Worm (Caenorhabditis elegans): ENCODE results near the gene F36G9.15.

Gene F36G9.15

DNA sequence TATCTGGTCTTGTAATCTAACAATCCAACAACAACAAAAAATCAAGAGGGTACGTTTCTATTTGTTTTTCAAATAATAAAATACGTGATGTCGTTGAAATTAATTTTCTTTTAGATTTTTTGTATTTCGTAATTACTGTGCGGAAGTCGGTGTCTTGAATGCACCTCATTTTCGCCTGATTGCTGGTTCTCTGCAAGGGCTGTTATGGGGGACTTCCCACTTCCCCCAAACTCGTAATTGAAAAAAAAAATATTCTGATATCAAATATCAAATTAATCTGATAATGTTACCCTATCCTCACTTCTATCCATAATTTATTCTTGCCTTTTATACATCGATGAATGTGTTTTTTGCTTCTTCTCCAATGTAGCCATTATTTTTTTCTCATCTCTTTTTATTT lies at the start of gene F36G9.15:
F36G9.15 (minus strand) TSS at position 101 of the 400 bp plus-strand sequence.
- no peak for TF ChIP-seq unc-62 (GFP tag; optimal IDR thresholded peaks at IDR 0.05)

DNA sequence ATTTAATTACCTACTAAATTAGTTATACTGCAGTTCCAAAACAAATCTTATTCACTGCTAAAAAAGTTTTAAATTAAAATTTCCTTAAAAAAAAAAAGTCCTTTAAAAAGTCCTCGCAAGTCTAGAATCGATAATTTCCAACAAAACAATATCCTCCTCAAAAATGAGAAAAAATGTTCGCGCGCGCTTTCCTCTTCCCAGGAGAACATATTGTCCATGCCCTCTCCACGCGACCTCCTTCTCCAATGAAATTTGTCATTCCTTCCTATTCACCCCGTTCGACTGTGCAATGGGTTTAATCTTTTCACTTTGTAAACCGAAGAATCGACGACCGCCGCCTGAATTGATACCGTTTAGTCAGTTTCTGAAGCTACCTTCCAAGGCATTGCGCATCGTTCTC lies 48.2 kb upstream of the F36G9.15 start, which contains the start of gene T10C6.10:
T10C6.10 (plus strand) TSS at position 248 of the 400 bp plus-strand sequence.
- no peak for TF ChIP-seq unc-62 (GFP tag; optimal IDR thresholded peaks at IDR 0.05)

DNA sequence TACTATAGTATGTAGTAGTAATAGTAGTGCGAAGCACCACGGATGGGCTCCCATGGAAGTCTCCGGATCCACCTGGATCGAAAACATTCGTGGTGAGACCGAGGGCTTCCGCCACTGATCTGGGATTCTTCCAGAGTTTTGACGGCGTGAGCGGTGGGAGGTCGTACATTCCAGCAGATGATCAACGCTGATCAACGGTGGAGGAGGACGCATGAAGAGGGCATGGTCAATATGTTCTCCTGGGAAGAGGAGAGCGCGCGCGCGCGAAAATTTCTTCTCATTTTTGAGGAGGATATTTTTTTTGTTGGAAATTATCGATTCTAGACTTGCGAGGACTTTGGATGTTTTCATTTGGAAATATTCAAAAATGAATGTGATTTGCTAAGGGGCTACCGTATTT lies 45.5 kb upstream of the F36G9.15 start:
- no peak for TF ChIP-seq unc-62 (GFP tag; optimal IDR thresholded peaks at IDR 0.05)

DNA sequence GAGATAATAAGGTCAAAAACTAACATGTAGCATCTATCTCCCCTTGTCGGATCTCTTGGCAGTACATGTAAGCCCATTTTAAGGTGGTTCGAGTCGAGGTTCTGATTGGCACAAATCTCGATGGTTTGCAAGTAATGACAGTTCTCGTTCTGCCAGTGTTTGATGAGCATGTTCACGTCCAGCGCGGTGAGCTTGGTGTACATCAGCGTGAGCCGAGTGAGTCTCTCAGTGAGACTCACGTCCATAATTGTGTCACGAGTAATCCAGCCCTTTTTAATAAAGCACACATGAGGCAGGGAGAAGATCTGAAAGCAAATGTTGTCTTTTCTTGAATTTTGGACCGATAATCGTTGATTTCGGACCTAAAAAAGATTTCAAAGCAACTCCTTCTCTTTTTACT lies 44.8 kb upstream of the F36G9.15 start, which contains the start of gene T10C6.16:
T10C6.16 (minus strand) TSS at position 245 of the 400 bp plus-strand sequence.
- no peak for TF ChIP-seq unc-62 (GFP tag; optimal IDR thresholded peaks at IDR 0.05)

DNA sequence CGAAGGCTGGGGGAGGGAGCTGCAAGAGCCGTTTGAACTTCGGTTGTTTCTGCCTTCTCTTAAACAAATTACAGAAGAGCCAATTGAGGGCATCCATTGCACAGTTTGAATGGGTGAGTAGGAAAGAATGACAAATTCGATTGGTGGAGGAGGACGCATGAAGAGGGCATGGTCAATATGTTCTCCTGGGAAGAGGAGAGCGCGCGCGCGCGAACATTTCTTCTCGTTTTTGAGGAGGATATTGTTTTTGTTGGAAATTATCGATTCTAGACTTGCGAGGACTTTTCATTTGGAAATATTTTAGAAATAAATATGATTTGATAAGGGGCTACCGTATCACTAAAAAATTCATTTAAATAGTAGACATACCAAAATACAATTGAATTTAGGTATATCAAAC lies 43.6 kb upstream of the F36G9.15 start, which contains the start of gene T10C6.7:
T10C6.7 (minus strand) TSS at position 143 of the 400 bp plus-strand sequence.
- TF ChIP-seq unc-62 (GFP tag; optimal IDR thresholded peaks at IDR 0.05): no peak

DNA sequence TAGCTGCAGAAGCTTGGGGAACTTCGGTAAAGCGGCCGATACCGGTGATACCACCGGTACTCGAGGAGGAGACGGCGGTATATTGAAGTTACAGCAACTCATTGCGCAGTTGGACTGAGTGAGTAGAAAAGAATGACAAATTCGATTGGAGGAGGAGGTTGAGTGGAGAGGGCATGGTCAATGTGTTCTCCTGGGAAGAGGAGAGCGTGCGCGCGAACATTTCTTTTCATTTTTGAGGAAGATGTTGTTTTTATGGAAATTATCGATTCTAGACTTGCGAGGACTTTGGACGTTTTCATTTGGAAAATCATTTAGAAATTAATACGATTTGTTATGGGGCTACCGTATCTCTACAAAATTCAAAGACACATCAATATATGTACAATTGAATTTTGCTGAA lies 41.3 kb upstream of the F36G9.15 start:
- TF ChIP-seq unc-62 (GFP tag; optimal IDR thresholded peaks at IDR 0.05): no peak

DNA sequence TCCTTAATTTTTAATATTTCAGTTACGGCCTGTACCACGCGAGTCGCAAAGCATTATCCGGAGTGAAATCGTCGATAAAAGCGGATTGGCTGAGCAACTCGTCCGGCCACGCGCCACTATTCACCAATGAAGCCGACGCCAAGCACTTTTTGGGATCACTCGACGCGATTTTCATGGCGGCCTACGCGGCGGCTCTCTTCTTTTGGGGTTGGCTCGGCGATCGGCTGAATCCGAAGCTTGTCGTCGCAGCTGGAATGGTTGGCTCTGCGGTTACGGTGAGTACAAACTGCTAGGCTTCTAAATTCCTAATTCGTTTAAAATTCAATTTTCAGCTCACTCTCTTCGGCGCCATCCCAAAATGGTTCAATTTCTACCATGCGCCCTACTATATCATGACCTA lies 36.9 kb upstream of the F36G9.15 start:
- no peak for TF ChIP-seq unc-62 (GFP tag; optimal IDR thresholded peaks at IDR 0.05)

DNA sequence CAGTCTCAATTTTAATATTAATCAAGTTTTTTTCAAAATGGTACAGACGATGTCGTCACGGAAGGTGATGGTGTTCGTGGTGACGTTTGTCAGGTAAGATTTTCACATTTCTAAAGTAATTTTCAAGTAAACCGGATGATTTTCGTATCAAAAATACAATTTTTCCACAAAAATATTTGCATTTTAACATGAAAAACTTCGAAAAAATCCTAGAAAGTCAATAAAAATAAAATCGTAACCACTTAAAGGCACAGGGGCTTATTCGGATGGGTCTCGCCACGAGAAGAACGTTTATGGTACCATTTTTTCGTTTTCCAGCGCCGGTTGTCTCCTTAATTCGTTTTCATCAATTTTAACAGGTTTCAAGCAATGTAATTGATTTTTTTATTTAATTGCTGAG lies 36.3 kb upstream of the F36G9.15 start, which contains the start of gene T10C6.6:
T10C6.6 (plus strand) TSS at position 27 of the 400 bp plus-strand sequence.
- no peak for TF ChIP-seq unc-62 (GFP tag; optimal IDR thresholded peaks at IDR 0.05)

DNA sequence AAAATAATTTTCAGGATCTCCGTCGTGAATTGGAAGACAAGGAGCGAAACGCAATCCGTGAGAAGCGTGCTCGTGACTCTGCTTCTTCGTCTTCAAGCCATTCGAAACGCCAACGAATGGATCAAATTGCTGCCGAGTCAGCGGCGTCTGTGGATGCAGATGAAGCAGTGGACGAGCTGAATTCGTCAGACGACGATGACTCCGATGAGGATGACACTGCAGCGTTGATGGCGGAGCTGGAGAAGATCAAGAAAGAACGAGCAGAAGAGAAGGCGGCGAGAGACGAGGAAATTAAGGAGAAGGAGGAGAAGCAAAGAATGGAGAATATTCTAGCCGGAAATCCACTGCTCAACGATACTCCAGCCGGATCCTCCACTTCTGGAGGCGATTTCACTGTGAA lies 35.6 kb upstream of the F36G9.15 start:
- TF ChIP-seq unc-62 (GFP tag; optimal IDR thresholded peaks at IDR 0.05): no peak

DNA sequence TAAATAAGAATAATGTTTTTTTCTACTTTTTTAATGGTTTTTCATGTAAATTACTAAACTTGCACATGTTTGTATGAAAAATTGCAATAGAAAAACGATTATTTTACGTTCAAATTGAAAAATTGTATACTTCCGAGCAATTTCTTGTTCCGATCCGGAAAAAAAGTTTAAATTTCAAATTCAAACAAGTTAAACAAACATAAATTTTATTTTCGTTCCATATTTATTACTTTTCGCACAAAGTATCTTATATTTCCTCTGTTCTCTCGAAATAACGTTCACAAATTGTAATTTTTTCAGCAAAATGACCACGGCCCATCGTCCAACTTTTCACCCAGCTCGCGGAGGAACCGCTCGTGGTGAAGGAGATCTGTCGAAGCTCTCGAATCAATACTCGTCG lies 35.1 kb upstream of the F36G9.15 start, which contains the start of gene cwc-15:
cwc-15 (plus strand) TSS at position 301 of the 400 bp plus-strand sequence.
- TF ChIP-seq unc-62 (GFP tag; optimal IDR thresholded peaks at IDR 0.05): no peak

DNA sequence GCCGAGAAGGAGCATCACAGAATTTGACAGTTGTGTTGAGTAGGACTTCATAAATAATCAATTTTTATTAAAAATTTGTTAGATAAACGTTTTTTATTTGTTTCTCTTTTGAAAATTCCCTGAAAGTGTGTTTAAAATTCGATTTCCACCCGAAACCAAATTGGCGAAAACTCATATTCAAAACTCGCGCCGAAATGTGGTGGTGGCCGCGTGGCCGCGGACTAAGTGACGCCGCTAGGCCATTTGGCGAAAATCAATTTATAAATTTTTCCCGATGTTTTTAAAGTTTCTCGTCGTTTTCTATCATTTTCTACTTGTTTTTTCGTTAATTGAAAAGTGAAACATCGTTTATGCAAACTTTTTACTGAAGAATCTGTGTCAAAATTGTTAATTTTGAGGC lies 34.6 kb upstream of the F36G9.15 start:
- no peak for TF ChIP-seq unc-62 (GFP tag; optimal IDR thresholded peaks at IDR 0.05)

DNA sequence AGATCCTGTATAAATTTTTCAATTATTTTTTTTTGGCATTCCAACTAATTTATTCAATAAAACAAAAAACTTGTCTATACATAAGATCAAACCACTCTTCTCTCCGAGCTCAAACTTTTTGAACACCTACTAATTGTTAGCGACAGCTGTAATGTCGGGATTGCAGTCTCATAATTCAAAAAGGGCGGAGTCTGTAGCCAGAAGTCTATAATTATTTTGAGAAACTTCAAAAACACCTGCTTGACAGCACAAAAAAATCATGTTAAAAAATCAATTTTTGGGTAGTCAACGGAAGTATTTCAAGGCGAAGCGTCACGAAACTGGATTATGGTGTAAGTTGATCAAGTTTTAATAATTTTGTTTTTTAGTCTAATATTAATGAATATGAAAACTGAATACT lies 32.1 kb upstream of the F36G9.15 start, which contains the start of gene srx-44:
srx-44 (plus strand) TSS at position 301 of the 400 bp plus-strand sequence.
- TF ChIP-seq unc-62 (GFP tag; optimal IDR thresholded peaks at IDR 0.05): no peak

DNA sequence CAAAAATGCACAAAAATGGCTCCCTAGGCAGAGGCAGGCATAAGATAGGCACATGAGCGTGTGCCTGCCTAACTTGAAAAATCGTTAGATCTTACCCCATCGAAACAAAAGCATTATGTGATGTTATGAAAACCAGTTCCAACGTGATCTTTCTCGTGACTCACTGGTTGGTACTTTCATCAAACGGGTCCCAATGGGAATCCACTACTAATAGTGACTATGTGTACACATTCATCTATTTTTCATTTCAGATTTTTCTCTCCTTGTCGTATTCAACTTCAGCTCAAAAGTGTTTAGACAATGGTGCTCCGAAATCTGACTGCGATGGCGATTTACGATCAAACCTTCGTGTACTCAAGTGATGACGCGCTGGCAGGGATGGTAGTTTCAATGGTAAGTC lies 29.7 kb upstream of the F36G9.15 start, which contains the start of gene srx-43:
srx-43 (plus strand) TSS at position 301 of the 400 bp plus-strand sequence.
- no peak for TF ChIP-seq unc-62 (GFP tag; optimal IDR thresholded peaks at IDR 0.05)

DNA sequence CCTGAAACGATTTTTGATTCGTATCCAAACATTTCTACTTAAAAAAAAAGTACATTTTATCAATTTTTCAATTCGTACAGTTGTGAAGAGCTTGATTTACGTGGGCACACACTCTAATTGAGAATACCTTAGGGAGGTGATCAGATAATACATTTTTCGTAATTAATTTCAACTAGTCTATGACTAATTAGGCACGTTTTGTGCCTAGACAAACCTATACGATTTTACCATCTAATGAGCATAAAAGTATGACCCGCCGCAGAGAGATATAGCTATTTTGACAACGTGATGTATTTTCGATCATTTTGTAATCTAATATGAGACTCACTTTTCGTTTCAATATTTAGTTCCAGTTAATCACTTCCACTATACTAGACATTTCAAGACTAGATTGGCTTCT lies 29.0 kb upstream of the F36G9.15 start:
- no peak for TF ChIP-seq unc-62 (GFP tag; optimal IDR thresholded peaks at IDR 0.05)

DNA sequence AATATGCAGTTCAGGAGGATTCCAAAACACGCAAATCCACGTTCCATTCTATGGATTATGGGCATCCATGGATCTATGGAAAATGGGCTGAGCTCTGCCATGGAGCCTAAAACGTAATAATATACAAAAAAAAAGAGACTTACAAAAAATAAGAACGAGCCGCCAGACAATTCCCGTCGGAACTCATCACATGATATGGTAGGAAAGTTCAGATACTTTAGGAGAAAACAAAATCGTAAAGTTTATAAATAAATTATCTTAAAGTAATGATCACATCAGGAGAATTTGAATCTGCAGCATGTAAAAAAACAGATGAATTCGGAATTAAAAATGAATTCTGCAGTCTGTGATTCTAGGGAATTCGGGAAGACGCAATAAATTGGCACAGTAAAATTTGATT lies 27.7 kb upstream of the F36G9.15 start, which contains the start of gene str-232:
str-232 (minus strand) TSS at position 101 of the 400 bp plus-strand sequence.
- TF ChIP-seq unc-62 (GFP tag; optimal IDR thresholded peaks at IDR 0.05): no peak

DNA sequence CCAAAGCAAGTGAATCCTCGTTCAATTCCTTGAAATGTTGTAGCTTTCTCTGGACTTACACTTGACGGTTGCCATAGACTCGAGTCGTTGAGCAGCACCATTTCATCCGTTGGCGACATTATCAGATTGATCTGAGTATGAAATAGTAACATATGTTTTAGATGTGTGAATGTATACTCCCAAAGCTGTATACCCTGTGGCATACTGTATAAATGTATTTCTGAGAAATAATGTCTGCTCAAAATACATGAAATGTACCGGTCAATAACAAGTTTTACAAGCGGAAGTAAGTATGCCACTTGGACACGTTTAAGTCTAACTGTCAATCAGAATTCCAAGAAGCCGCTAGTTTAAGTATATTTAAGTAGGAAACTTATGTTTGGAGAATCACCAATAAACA lies 21.6 kb upstream of the F36G9.15 start, which contains the start of gene str-233:
str-233 (minus strand) TSS at position 101 of the 400 bp plus-strand sequence.
- TF ChIP-seq unc-62 (GFP tag; optimal IDR thresholded peaks at IDR 0.05): no peak

DNA sequence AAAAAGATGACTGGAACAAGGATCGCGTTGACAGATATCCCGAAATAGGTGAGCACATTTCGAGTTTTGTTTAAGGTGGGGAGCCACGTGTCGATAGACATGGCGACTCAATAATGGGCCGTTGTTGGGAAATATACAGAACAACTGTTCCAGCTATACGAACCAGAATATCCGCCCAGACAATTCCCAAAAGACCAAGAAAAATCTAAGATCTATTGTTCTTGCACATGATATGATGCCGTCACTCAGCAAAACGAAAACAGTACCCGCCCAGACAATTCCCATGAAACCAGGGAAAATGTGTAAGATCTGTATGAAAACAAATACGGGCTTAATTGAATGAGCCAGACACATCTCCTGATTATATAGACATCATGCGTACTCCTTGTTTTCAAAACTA lies 19.5 kb upstream of the F36G9.15 start, which contains the start of gene str-231:
str-231 (minus strand) TSS at position 101 of the 400 bp plus-strand sequence.
- TF ChIP-seq unc-62 (GFP tag; optimal IDR thresholded peaks at IDR 0.05): no peak

Data from whole organism, dauer.